Worm (Caenorhabditis elegans) whole organism, late embryonic: ENCODE results near the gene grl-19.

Source experiments
- C38D4.7 ChIP-seq: fragments of 200-800 bp; sonication (Bioruptor generic); optimal IDR thresholded peaks from 2 replicates; lab custom pipeline; 2018; ENCODE audit warnings: mild to moderate bottlenecking, missing genetic modification characterization, moderate library complexity, missing compliant biosample characterization
- K02D7.2 ChIP-seq: sonication (generic microtip); optimal IDR thresholded peaks from 2 replicates; lab custom pipeline; 2017; ENCODE audit warnings: mild to moderate bottlenecking, missing genetic modification characterization, missing compliant biosample characterization
- K09A11.1 ChIP-seq: sonication (generic microtip); optimal IDR thresholded peaks from 2 replicates; lab custom pipeline; 2017; ENCODE audit warnings: antibody characterized with exemption, mild to moderate bottlenecking, missing genetic modification characterization, missing compliant biosample characterization; ENCODE audit not compliant: insufficient read depth
- Y22D7AL.16 ChIP-seq: sonication (generic microtip); optimal IDR thresholded peaks from 2 replicates; lab custom pipeline; 2016; ENCODE audit warnings: missing genetic modification characterization, missing compliant biosample characterization
- ama-1 ChIP-seq: fragments of 150-350 bp; optimal IDR thresholded peaks from 2 replicates; lab custom pipeline; 2014
- ceh-14 ChIP-seq: sonication (generic microtip); optimal IDR thresholded peaks from 2 replicates; lab custom pipeline; 2016; ENCODE audit warnings: missing genotype, missing genetic modification characterization, missing compliant biosample characterization
- ceh-18 ChIP-seq: sonication (generic microtip); optimal IDR thresholded peaks from 2 replicates; lab custom pipeline; 2016; ENCODE audit warnings: missing genetic modification characterization, missing compliant biosample characterization
- ceh-19 ChIP-seq: fragments of 200-800 bp; sonication (Bioruptor generic); optimal IDR thresholded peaks from 2 replicates; lab custom pipeline; 2018; ENCODE audit warnings: mild to moderate bottlenecking, missing genetic modification characterization, missing compliant biosample characterization
- ceh-2 ChIP-seq: sonication (generic microtip); optimal IDR thresholded peaks from 2 replicates; lab custom pipeline; 2016; ENCODE audit warnings: missing genotype, missing genetic modification characterization, missing compliant biosample characterization
- ceh-22 ChIP-seq: sonication (generic microtip); optimal IDR thresholded peaks from 2 replicates; lab custom pipeline; 2017; ENCODE audit warnings: missing biosample characterization, missing genetic modification characterization
- ceh-30 ChIP-seq: fragments of 150-350 bp; optimal IDR thresholded peaks from 2 replicates; lab custom pipeline; 2014; ENCODE audit warnings: missing biosample characterization, missing genetic modification characterization
- ceh-34 ChIP-seq: sonication (generic microtip); optimal IDR thresholded peaks from 2 replicates; lab custom pipeline; 2016; ENCODE audit warnings: mild to moderate bottlenecking, missing genetic modification characterization, missing compliant biosample characterization
- ceh-45 ChIP-seq: fragments of 200-800 bp; sonication (Bioruptor generic); IDR thresholded peaks from 2 replicates; pipeline ENCODE4 v1.3.6; 2022; ENCODE audit warnings: missing genetic modification reagents, missing genetic modification characterization, missing compliant biosample characterization
- ceh-6 ChIP-seq: fragments of 200-800 bp; sonication (Bioruptor generic); optimal IDR thresholded peaks from 2 replicates; lab custom pipeline; 2018; ENCODE audit warnings: mild to moderate bottlenecking, missing genetic modification characterization, missing compliant biosample characterization
- che-1 ChIP-seq: sonication (generic microtip); optimal IDR thresholded peaks from 2 replicates; lab custom pipeline; 2016; ENCODE audit warnings: mild to moderate bottlenecking, missing genetic modification characterization, missing compliant biosample characterization
- dve-1 ChIP-seq: sonication (generic microtip); optimal IDR thresholded peaks from 2 replicates; lab custom pipeline; 2017; ENCODE audit warnings: antibody characterized with exemption, mild to moderate bottlenecking, missing genetic modification characterization, missing compliant biosample characterization
- elt-2 ChIP-seq: sonication (generic microtip); optimal IDR thresholded peaks from 2 replicates; lab custom pipeline; 2016; ENCODE audit warnings: missing genetic modification reagents, missing genetic modification characterization, missing compliant biosample characterization
- elt-4 ChIP-seq: sonication (generic microtip); optimal IDR thresholded peaks from 2 replicates; lab custom pipeline; 2016; ENCODE audit warnings: missing genetic modification characterization, missing compliant biosample characterization
- ets-4 ChIP-seq: sonication (generic microtip); optimal IDR thresholded peaks from 2 replicates; lab custom pipeline; 2016; ENCODE audit warnings: missing genetic modification characterization, missing compliant biosample characterization
- eyg-1 ChIP-seq: sonication (generic microtip); optimal IDR thresholded peaks from 2 replicates; lab custom pipeline; 2016; ENCODE audit warnings: missing genotype, missing genetic modification characterization, missing compliant biosample characterization
- fkh-10 ChIP-seq: fragments of 150-350 bp; optimal IDR thresholded peaks from 2 replicates; lab custom pipeline; 2014; ENCODE audit warnings: missing biosample characterization, missing genetic modification reagents, missing genetic modification characterization
- hlh-15 ChIP-seq: sonication (generic microtip); optimal IDR thresholded peaks from 2 replicates; lab custom pipeline; 2016; ENCODE audit warnings: missing genetic modification characterization, missing compliant biosample characterization
- hlh-8 ChIP-seq: sonication (generic microtip); optimal IDR thresholded peaks from 2 replicates; lab custom pipeline; 2016; ENCODE audit warnings: missing genotype, missing genetic modification characterization, missing compliant biosample characterization
- lim-6 ChIP-seq: sonication (generic microtip); optimal IDR thresholded peaks from 2 replicates; lab custom pipeline; 2016; ENCODE audit warnings: missing genetic modification characterization, missing compliant biosample characterization
- madf-2 ChIP-seq: sonication (generic microtip); optimal IDR thresholded peaks from 2 replicates; lab custom pipeline; 2017; ENCODE audit warnings: missing genetic modification characterization, missing compliant biosample characterization
- nhr-232 ChIP-seq: sonication (generic microtip); optimal IDR thresholded peaks from 2 replicates; lab custom pipeline; 2016; ENCODE audit warnings: missing genetic modification characterization, missing compliant biosample characterization
- pag-3 ChIP-seq: sonication (generic microtip); optimal IDR thresholded peaks from 2 replicates; lab custom pipeline; 2016; ENCODE audit warnings: missing compliant biosample characterization, missing genetic modification characterization, borderline replicate concordance
- pat-9 ChIP-seq: fragments of 200-800 bp; sonication (Bioruptor generic); optimal IDR thresholded peaks from 2 replicates; lab custom pipeline; 2018; ENCODE audit warnings: mild to moderate bottlenecking, missing genetic modification characterization, moderate library complexity, missing compliant biosample characterization
- pax-1 ChIP-seq: fragments of 150-350 bp; optimal IDR thresholded peaks from 2 replicates; lab custom pipeline; 2014; ENCODE audit warnings: missing biosample characterization, missing genetic modification characterization
- pha-2 ChIP-seq: sonication (generic microtip); optimal IDR thresholded peaks from 2 replicates; lab custom pipeline; 2017; ENCODE audit warnings: mild to moderate bottlenecking, missing genetic modification characterization, missing compliant biosample characterization
- tbx-7 ChIP-seq: sonication (generic microtip); optimal IDR thresholded peaks from 2 replicates; lab custom pipeline; 2016; ENCODE audit warnings: missing genotype, missing genetic modification characterization, missing compliant biosample characterization
- unc-3 ChIP-seq, 2 experiments: fragments of 200-800 bp in 1 of 2; sonication (Bioruptor generic) in 1 of 2; sonication (generic microtip) in 1 of 2; conservative IDR thresholded peaks in 1 of 2; optimal IDR thresholded peaks in 1 of 2; 2 replicates each; pipeline versions ENCODE4 v1.3.6 to Lab custom; 2016 to 2022; ENCODE audit warnings: missing compliant biosample characterization in 2 of 2, missing genetic modification characterization in 2 of 2, missing genetic modification reagents in 1 of 2
- unc-86 ChIP-seq: sonication (generic microtip); optimal IDR thresholded peaks from 2 replicates; lab custom pipeline; 2016; ENCODE audit warnings: missing genetic modification characterization, missing compliant biosample characterization

grl-19 gene

ce11 chrIV:252454-252853 is at the start of gene grl-19:
grl-19 (minus strand) TSS chrIV:252554.
- no peak for TF ChIP-seq ets-4
- no peak for TF ChIP-seq che-1

ce11 chrIV:300307-300706 is 48.0 kb upstream of the grl-19 start:
- TF ChIP-seq ceh-18 (tag; lab: Kevin White, UChicago) (no peak), hlh-15 (no peak), Y22D7AL.16 (no peak), ceh-45 (GFP tag; lab: Robert Waterston, UW) (no peak), elt-4 (tag; lab: Kevin White, UChicago) (no peak), unc-3 (GFP tag; conservative IDR thresholded peaks at IDR 0.05; lab: Robert Waterston, UW) (no peak), unc-3 (tag; optimal IDR thresholded peaks at IDR 0.05; lab: Kevin White, UChicago) (no peak), C38D4.7 (GFP tag; lab: Kevin White, UChicago) (no peak), lim-6 (tag; lab: Kevin White, UChicago) (no peak), madf-2 (tag; lab: Kevin White, UChicago) (no peak), ceh-6 (GFP tag; lab: Kevin White, UChicago) (no peak), nhr-232 (no peak), unc-86 (tag; lab: Kevin White, UChicago) (no peak)

ce11 chrIV:299190-299589 is 46.8 kb upstream of the grl-19 start:
- no peak for TF ChIP-seq ceh-19
- no peak for TF ChIP-seq ceh-18 (tag; lab: Kevin White, UChicago)
- TF ChIP-seq pat-9 (tag; lab: Kevin White, UChicago) = no peak
- TF ChIP-seq ceh-2 (tag; lab: Kevin White, UChicago) = no peak
- TF ChIP-seq ceh-22 (tag; lab: Kevin White, UChicago) = no peak
- no peak for TF ChIP-seq ama-1
- no peak for TF ChIP-seq K09A11.1
- TF ChIP-seq eyg-1 (tag; lab: Kevin White, UChicago) = no peak
- no peak for TF ChIP-seq K02D7.2 (tag; lab: Kevin White, UChicago)
- no peak for TF ChIP-seq fkh-10 (GFP tag; lab: Kevin White, UChicago)
- no peak for TF ChIP-seq ceh-14 (tag; lab: Kevin White, UChicago)
- no peak for TF ChIP-seq pha-2 (tag; lab: Kevin White, UChicago)

- TF ChIP-seq ceh-34 (tag; lab: Kevin White, UChicago) = no peak
- no peak for TF ChIP-seq K02D7.2 (tag; lab: Kevin White, UChicago)
- TF ChIP-seq pax-1 (tag; lab: Kevin White, UChicago) = no peak
- TF ChIP-seq dve-1 (tag; lab: Kevin White, UChicago) = no peak
- TF ChIP-seq tbx-7 (tag; lab: Kevin White, UChicago) = no peak
- TF ChIP-seq pag-3 (tag; lab: Kevin White, UChicago) = no peak
- no peak for TF ChIP-seq hlh-15
- no peak for TF ChIP-seq nhr-232
- no peak for TF ChIP-seq ceh-19
These were observed 45.9 kb upstream of the grl-19 start, which contains the start of gene pnp-1 for ce11 chrIV:298204-298603. pnp-1 (minus strand) TSS chrIV:298304.

ce11 chrIV:296849-297248 is 44.5 kb upstream of the grl-19 start:
- TF ChIP-seq elt-2 (tag; lab: Kevin White, UChicago) (peak; percentile 20), pha-2 (tag; lab: Kevin White, UChicago) (no peak)

ce11 chrIV:295734-296201 is 43.4 kb upstream of the grl-19 start:
- TF ChIP-seq madf-2 (tag; lab: Kevin White, UChicago) = no peak
- no peak for TF ChIP-seq hlh-8 (tag; lab: Kevin White, UChicago)
- TF ChIP-seq ceh-30 (tag; lab: Kevin White, UChicago) = no peak
- no peak for TF ChIP-seq che-1
- peak; percentile 80 for TF ChIP-seq elt-2 (tag; lab: Kevin White, UChicago)
